Fruit fly (Drosophila melanogaster): ENCODE measurements around the gene Gr93c.

Gr93c gene

DNA sequence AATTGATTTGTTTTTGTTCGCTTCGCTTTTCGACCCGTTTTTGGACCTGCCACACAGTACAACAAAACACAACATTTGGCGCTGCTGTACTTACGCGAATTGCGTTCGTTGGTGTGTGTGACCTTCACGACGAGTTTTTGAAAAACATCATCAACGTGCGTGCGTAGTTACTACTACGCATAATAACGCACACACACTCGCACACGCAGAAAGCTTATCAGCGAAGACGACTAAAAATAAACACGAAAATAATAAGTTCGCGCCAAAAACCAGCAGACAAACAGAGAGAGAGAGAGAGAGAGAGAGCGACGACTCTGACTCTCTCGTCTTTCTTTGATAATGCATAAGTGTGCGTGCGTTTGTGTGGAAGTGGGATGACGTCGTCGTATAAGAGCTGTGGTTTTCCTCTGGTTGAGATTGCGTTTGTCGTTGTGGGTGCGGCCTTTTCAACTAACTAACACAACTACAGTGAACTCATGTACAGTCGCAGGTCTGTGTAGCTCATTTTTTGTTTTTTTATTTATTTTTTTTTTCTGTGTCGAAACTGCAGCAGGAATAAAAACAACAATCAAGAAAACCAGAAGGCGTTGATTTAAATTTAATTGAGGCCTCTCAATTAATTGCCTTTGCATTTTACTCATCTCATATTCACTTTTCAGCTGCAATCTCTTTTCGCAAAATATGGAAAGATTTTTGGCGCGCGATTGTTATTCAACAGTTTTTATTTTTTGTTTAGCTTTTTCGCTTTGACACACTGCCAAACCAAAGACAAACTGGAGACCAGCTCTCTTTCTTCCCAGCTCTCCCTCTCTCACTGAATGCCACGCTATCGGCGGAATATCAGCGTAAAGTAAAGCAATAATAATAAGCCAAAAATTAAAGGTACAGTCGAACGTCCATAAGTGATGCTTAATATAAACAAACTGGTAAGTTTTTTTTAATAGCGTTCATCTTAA is 8.8 kb upstream of the Gr93c start (continued):
- TF ChIP-seq zen2 (GFP tag; IDR thresholded peaks at IDR 0.05; ENCODE audit: partially characterized antibody) (peak; percentile 73; the same call in 1 of the 3 replicates), CHES-1-like (GFP tag; optimal IDR thresholded peaks at IDR 0.05) (peak; percentile 47), CG12769 (tag; optimal IDR thresholded peaks at IDR 0.05) (peak; percentile 80), Dfd (GFP tag; optimal IDR thresholded peaks at IDR 0.05) (no peak), so (GFP tag; IDR thresholded peaks at IDR 0.05) (peak; percentile 13; the same call in 1 of the 3 replicates), caup (GFP tag; optimal IDR thresholded peaks at IDR 0.05; ENCODE audit: severe bottlenecking) (no peak), CG7786 (GFP tag; optimal IDR thresholded peaks at IDR 0.05) (no peak), Med (GFP tag) (peak; percentile 68), NC2β (GFP tag; optimal IDR thresholded peaks at IDR 0.05) (peak; percentile 14), cg (GFP tag; optimal IDR thresholded peaks at IDR 0.05) (peak; percentile 96), CG15269 (tag; optimal IDR thresholded peaks at IDR 0.05) (no peak), CG31365 (tag; optimal IDR thresholded peaks at IDR 0.05) (no peak), unpg (GFP tag; optimal IDR thresholded peaks at IDR 0.05) (no peak), CkIIα-i1 (GFP tag; IDR thresholded peaks at IDR 0.05) (no peak), pum (GFP tag; optimal IDR thresholded peaks at IDR 0.05) (no peak), CG15011 (GFP tag; optimal IDR thresholded peaks at IDR 0.05) (no peak), jing (GFP tag; optimal IDR thresholded peaks at IDR 0.05) (no peak), Drgx (GFP tag; IDR thresholded peaks at IDR 0.05) (peak; percentile 40), Oaz (GFP tag; IDR thresholded peaks at IDR 0.05) (no peak), Fer1 (GFP tag; optimal IDR thresholded peaks at IDR 0.05) (peak; percentile 15), zfh2 (GFP tag; optimal IDR thresholded peaks at IDR 0.05) (peak; percentile 32), CG11456 (GFP tag; IDR thresholded peaks at IDR 0.05) (no peak), sug (tag; optimal IDR thresholded peaks at IDR 0.05) (peak; percentile 44), BEAF-32 (GFP tag; optimal IDR thresholded peaks at IDR 0.05) (no peak), gt (GFP tag; IDR thresholded peaks at IDR 0.05) (no peak), phol (tag; optimal IDR thresholded peaks at IDR 0.05) (no peak), sens-2 (GFP tag; IDR thresholded peaks at IDR 0.05) (0 out of 2 replicates have a peak, but pooled peaks have one; percentile 56), H15 (GFP tag; IDR thresholded peaks at IDR 0.05) (no peak), CG11085 (GFP tag; IDR thresholded peaks at IDR 0.05) (no peak), Stat92E (GFP tag; optimal IDR thresholded peaks at IDR 0.05) (peak in 1 of 3 experiments; percentile 79), prd (optimal IDR thresholded peaks at IDR 0.05) (no peak), prd (GFP tag; IDR thresholded peaks at IDR 0.05) (no peak), CG6272 (GFP tag; IDR thresholded peaks at IDR 0.05) (no peak), kah (GFP tag; optimal IDR thresholded peaks at IDR 0.05) (no peak), CG10431 (GFP tag; optimal IDR thresholded peaks at IDR 0.05) (peak; percentile 51), hbn (GFP tag; IDR thresholded peaks at IDR 0.05; ENCODE audit: partially characterized antibody) (peak; percentile 28; the same call in 1 of the 2 replicates), CG6654 (GFP tag; optimal IDR thresholded peaks at IDR 0.05) (no peak), BtbVII (GFP tag; optimal IDR thresholded peaks at IDR 0.05) (peak; percentile 28), CG3726 (GFP tag; IDR thresholded peaks at IDR 0.05) (no peak), rib (GFP tag; IDR thresholded peaks at IDR 0.05) (peak; percentile 79; the same call in 1 of the 2 replicates), ATbp (GFP tag; optimal IDR thresholded peaks at IDR 0.05) (peak; percentile 50), lab (GFP tag; optimal IDR thresholded peaks at IDR 0.05) (peak; percentile 55), CoRest (tag; optimal IDR thresholded peaks at IDR 0.05) (no peak), Dref (GFP tag; IDR thresholded peaks at IDR 0.05) (no peak), gro (GFP tag; optimal IDR thresholded peaks at IDR 0.05) (peak; percentile 68), pnt (GFP tag; optimal IDR thresholded peaks at IDR 0.05) (no peak), CG15601 (tag; optimal IDR thresholded peaks at IDR 0.05) (peak; percentile 58), Atf-2 (GFP tag; optimal IDR thresholded peaks at IDR 0.05) (peak; percentile 5)

Measured in whole organism, embryonic.